Worm (Caenorhabditis elegans): Measurements from ENCODE around the gene srx-24.

The srx-24 gene

ce11 chrV:2750006-2750405, at the start of gene srx-24:
srx-24 (minus strand) TSS chrV:2750106.
- TF ChIP-seq efl-1 (optimal IDR thresholded peaks at IDR 0.05) (no peak), efl-1 (GFP tag; optimal IDR thresholded peaks at IDR 0.05 in 1 of 2) (peak in 1 of 2 experiments; percentile 7), ceh-63 (GFP tag; optimal IDR thresholded peaks at IDR 0.05) (no peak), egl-27 (tag; optimal IDR thresholded peaks at IDR 0.05) (no peak)

DNA sequence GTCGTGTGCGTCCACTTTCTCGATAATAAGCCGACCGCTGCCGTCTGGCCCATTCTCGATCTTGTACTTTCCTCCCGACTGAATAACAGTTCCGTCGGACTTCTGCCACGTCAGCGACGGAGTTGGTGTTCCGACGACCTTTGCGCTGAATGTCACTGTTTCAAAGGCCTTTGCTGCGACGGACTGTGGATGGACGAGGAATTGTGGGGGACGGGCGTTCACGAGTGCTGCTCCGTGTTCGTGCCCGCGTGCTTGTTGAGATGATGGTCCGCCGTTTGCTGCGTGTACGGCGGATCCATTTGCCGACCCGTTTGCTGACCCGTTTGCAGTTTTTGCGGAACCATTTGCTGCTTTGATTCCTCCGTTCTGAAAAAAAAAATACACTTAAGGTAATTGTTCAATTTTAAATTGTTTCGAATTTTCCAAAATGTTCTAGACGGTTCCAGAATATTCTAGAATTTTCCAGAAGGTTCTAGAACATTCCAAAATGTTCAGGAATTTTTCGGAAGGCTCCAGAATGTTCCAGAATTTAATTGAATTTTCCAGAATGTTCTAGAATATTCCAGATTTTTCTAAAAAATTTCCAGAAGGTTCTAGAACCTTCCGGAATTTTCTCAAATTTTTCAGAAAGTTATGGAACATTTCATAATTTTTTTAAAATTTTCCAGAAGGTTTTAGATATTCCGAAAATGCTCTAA, 49.4 kb upstream of the srx-24 start:
- TF ChIP-seq lin-35 (GFP tag; optimal IDR thresholded peaks at IDR 0.05): no peak
- TF ChIP-seq mab-9 (GFP tag; IDR thresholded peaks at IDR 0.05): no peak
- no peak for TF ChIP-seq sptf-1 (tag; optimal IDR thresholded peaks at IDR 0.05)
- TF ChIP-seq ama-1 (optimal IDR thresholded peaks at IDR 0.05): no peak
- no peak for TF ChIP-seq lin-13 (GFP tag; optimal IDR thresholded peaks at IDR 0.05)
- TF ChIP-seq fos-1 (tag; optimal IDR thresholded peaks at IDR 0.05): no peak
- TF ChIP-seq ceh-63 (GFP tag; optimal IDR thresholded peaks at IDR 0.05): no peak
- no peak for TF ChIP-seq ets-5 (GFP tag; IDR thresholded peaks at IDR 0.05)
- TF ChIP-seq lin-39 (tag; optimal IDR thresholded peaks at IDR 0.05): no peak
- no peak for TF ChIP-seq snu-23 (GFP tag; optimal IDR thresholded peaks at IDR 0.05)
- no peak for TF ChIP-seq nhr-47 (tag; optimal IDR thresholded peaks at IDR 0.05)
- no peak for TF ChIP-seq nhr-76 (tag; optimal IDR thresholded peaks at IDR 0.05)
- TF ChIP-seq mep-1 (tag; optimal IDR thresholded peaks at IDR 0.05): no peak
- no peak for TF ChIP-seq aha-1 (tag; optimal IDR thresholded peaks at IDR 0.05)
- no peak for TF ChIP-seq lsy-2 (tag; optimal IDR thresholded peaks at IDR 0.05)
- TF ChIP-seq ceh-82 (tag; optimal IDR thresholded peaks at IDR 0.05): no peak
- no peak for TF ChIP-seq isw-1 (GFP tag; IDR thresholded peaks at IDR 0.05)
- TF ChIP-seq mdl-1 (tag; optimal IDR thresholded peaks at IDR 0.05): no peak
- TF ChIP-seq hlh-4 (tag; optimal IDR thresholded peaks at IDR 0.05): no peak
- no peak for TF ChIP-seq C16A3.4 (tag; optimal IDR thresholded peaks at IDR 0.05)

DNA sequence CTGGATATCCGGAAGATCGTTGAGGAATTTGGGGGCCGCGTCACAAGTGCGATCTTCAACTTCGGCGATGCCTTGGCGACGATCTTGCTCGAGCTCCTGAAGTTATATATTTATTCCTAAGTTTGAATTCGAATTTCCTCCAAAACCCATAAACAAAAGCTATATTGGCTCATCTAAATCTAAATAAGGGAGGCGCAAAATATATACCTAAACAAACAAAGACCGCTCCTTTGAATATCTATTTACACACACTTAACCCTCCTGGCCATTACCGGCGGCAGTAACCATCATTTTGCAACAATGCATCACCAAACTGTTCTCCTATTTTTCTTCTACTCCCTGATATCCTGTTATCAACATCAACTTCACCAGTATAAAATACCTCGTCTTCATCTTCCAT, 46.1 kb upstream of the srx-24 start, which contains the start of gene F54E2.2:
F54E2.2 (plus strand) TSS at position 301 of the 400 bp plus-strand sequence.
- TF ChIP-seq unc-86 (tag; optimal IDR thresholded peaks at IDR 0.05): no peak
- no peak for TF ChIP-seq hlh-4 (tag; optimal IDR thresholded peaks at IDR 0.05)
- no peak for TF ChIP-seq pag-3 (tag; optimal IDR thresholded peaks at IDR 0.05; ENCODE audit: borderline replicate concordance, insufficient read depth)
- TF ChIP-seq jun-1 (tag; optimal IDR thresholded peaks at IDR 0.05): no peak
- TF ChIP-seq ceh-82 (tag; optimal IDR thresholded peaks at IDR 0.05): no peak
- no peak for TF ChIP-seq C34B4.2 (tag; optimal IDR thresholded peaks at IDR 0.05)
- TF ChIP-seq aha-1 (tag; optimal IDR thresholded peaks at IDR 0.05): no peak
- no peak for TF ChIP-seq ama-1 (optimal IDR thresholded peaks at IDR 0.05)
- TF ChIP-seq lsy-2 (tag; optimal IDR thresholded peaks at IDR 0.05): no peak
- no peak for TF ChIP-seq nhr-20 (tag; optimal IDR thresholded peaks at IDR 0.05)
- no peak for TF ChIP-seq lir-3 (tag; optimal IDR thresholded peaks at IDR 0.05; ENCODE audit: poor library complexity)
- no peak for TF ChIP-seq egl-27 (tag; optimal IDR thresholded peaks at IDR 0.05)
- no peak for TF ChIP-seq aly-2 (tag; optimal IDR thresholded peaks at IDR 0.05)
- no peak for TF ChIP-seq nhr-11 (tag; optimal IDR thresholded peaks at IDR 0.05)
- TF ChIP-seq nhr-76 (tag; optimal IDR thresholded peaks at IDR 0.05): no peak

DNA sequence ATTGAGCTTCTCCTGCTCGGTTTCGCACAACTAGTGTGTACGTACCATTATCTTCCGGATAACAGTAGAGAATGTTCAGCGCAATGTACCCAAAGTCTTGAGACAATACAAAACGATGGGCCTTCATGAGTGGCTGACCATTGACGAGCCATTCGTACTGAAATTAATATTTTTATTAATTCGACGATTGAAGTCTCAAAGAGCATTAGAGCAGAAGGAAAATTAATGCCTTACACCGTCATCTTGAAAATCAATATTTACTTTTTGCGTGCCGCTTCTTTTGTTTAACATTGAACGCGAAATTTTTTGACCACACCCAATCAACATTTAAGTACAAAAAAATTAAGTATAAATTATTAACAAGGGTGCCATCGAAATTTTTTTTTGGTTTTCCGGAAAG, 43.1 kb upstream of the srx-24 start:
- TF ChIP-seq efl-3 (GFP tag; optimal IDR thresholded peaks at IDR 0.05) (no peak), efl-1 (optimal IDR thresholded peaks at IDR 0.05) (no peak), efl-1 (GFP tag; optimal IDR thresholded peaks at IDR 0.05 in 1 of 2) (peak in 1 of 2 experiments; percentile 68)

ce11 chrV:2780786-2781185, 30.9 kb upstream of the srx-24 start, which contains the start of gene R05D8.11:
R05D8.11 (minus strand) TSS chrV:2780886.
- TF ChIP-seq elt-3 (tag; optimal IDR thresholded peaks at IDR 0.05) (peak in 1 of 6 experiments; percentile 0), nhr-47 (tag; optimal IDR thresholded peaks at IDR 0.05) (no peak)
